Fruit fly (Drosophila melanogaster) whole organism: ENCODE measurements around the gene Atg13.

ENCODE experiments used
- CG8478 ChIP-seq: fragments of >200 bp; optimal IDR thresholded peaks from 2 replicates; lab custom pipeline; 2018; ENCODE audit warnings: inconsistent platforms
- Dll ChIP-seq: fragments of >200 bp; optimal IDR thresholded peaks from 2 replicates; lab custom pipeline; 2017
- EcR ChIP-seq, 2 experiments: fragments of >200 bp; optimal IDR thresholded peaks; 2 replicates each; lab custom pipeline; 2017; ENCODE audit warnings: missing biosample characterization in 2 of 2, missing genetic modification characterization in 2 of 2, missing genetic modification reagents in 2 of 2
- pan ChIP-seq: fragments of >200 bp; optimal IDR thresholded peaks from 2 replicates; lab custom pipeline; 2017
- psq ChIP-seq: fragments of >200 bp; optimal IDR thresholded peaks from 2 replicates; lab custom pipeline; 2017
- usp ChIP-seq: fragments of >200 bp; optimal IDR thresholded peaks from 2 replicates; lab custom pipeline; 2017; ENCODE audit warnings: missing biosample characterization, missing genetic modification characterization, mixed read lengths

Gene Atg13

DNA sequence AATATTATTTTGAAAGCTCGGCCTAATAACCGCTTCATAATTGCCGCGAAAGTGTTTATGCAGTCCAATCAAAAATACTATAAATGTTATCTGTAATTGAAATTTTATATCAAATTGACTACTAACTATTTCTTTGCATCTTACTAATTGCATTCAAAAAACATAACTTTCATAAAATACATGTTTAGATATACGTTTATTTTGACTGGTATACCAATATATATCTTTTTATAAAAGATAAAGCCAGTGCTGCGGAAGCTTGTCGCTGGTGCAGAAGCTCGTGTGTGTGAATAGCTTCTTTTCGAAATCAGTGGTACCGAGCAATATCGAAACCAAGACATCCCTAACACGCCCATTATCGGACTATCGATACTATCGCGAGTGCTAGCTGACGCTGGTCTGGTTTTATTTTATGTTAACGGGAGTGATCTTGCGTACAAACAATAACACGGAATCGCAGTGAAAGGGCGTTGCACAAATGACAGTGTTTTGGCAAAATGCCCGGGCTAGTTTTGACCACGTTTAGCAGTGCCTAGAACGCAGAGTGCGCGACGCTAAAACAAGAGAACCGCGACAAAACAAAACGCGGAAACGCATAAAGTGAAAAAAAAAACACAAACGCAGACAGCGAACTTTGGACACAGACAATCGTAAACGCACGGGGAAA, at the start of gene Atg13:
Gene Atg13, plus strand, starts transcription at position 367 of the 667 bp plus-strand sequence.
- TF ChIP-seq psq, result no peak
- TF ChIP-seq CG8478 (lab: Kevin White, UChicago), result no peak
- TF ChIP-seq EcR (GFP tag; optimal IDR thresholded peaks at IDR 0.05; lab: Kevin White, UChicago), result no peak
- TF ChIP-seq Dll (lab: Kevin White, UChicago), result no peak
- TF ChIP-seq usp (GFP tag; lab: Kevin White, UChicago), result no peak
- TF ChIP-seq pan (lab: Kevin White, UChicago), result no peak

DNA sequence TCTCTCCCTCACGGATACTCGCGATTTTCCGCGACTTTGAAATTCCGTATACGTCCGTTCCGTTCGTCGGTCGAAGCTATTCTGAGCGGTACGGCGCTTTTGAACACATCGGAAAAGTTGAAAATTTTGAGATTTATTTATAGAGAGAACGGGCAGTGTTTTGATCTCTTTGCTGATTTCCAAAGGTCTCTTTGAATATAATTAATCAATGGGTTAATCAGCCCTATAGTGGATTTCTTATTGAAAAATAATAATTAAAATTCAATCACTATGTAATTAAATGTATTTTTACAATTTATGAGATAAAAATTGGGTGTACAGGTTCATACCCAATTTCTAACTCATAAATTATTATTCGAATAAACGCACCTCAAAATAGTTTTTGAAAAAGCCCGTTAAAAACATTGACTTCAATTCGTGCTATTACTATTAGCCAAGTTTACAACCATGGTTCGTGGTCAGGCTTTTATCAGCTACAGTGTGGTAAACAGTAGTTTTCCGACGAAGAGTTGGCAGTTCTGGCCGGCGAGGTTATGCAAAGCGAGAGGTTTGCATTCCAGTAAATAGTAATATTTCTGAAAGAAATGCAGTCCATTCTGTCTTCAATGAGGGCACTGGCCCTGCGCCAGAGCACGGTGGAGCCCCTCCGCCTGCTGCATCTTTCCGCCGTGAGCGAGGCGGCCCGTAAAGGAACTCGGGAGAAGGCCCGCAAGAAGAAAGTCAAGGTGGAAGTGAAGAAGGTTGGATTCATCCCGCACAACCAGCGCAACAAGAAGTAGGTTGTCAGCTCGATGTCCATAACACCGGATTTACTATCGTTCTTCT, 48.5 kb upstream of the Atg13 start, which contains the start of the genes CG9626 and mRpL1:
Gene CG9626, minus strand, starts transcription at position 51 of the 825 bp plus-strand sequence.
Gene mRpL1, plus strand, starts transcription at position 513 of the 825 bp plus-strand sequence.
- TF ChIP-seq psq, result no peak
- TF ChIP-seq Dll (lab: Kevin White, UChicago), result no peak
- no peak for TF ChIP-seq pan (lab: Kevin White, UChicago)
- no peak for TF ChIP-seq EcR (GFP tag; optimal IDR thresholded peaks at IDR 0.05; lab: Kevin White, UChicago)
- no peak for TF ChIP-seq usp (GFP tag; lab: Kevin White, UChicago)
- TF ChIP-seq CG8478 (lab: Kevin White, UChicago), result no peak

DNA sequence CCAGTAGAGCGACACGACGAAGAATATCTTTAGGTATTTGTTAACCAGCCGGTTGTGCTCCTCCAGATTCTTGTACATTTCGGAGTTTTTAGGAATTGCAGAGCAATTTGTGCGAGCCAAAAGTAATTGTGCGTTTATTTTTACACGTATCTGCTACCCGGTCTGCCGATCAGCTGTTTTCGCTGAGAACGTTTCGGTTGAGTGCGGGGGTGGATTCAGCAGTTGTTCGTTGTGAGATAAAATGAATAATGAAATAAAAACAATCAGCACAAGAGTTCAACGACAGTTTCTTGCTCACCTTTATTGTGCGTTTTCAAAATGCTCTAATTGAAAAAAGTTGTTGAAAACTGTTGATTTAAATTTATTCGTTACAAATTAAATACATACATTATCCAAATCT, 45.8 kb upstream of the Atg13 start, which contains the start of gene nac:
Gene nac, minus strand, starts transcription at position 176 of the 400 bp plus-strand sequence.
- TF ChIP-seq Dll (lab: Kevin White, UChicago) (no peak), EcR (GFP tag; optimal IDR thresholded peaks at IDR 0.05; lab: Kevin White, UChicago) (no peak), pan (lab: Kevin White, UChicago) (no peak), usp (GFP tag; lab: Kevin White, UChicago) (no peak), CG8478 (lab: Kevin White, UChicago) (no peak), psq (no peak)

DNA sequence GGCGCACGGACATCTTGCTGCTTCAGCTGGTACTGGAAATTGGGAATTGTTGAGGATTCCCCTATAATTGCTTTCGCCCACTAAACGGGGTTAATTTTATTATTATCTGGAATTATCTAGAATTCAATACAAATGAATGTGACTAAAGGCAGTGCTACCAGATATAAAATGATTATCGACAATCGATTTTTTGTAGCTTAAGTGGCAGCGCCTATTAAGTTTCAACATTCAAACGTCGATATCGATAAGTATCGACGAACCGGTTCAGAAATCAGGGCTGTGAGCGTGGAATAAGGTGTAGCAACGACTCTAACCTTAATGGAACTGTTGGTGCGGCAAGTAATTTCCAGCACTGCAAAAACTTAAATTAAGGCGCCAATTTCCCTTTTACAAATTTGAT, 44.5 kb upstream of the Atg13 start, which contains the start of gene Sgt1:
Gene Sgt1, minus strand, starts transcription at position 165 of the 400 bp plus-strand sequence.
- TF ChIP-seq CG8478 (lab: Kevin White, UChicago) (no peak), EcR (GFP tag; optimal IDR thresholded peaks at IDR 0.05; lab: Kevin White, UChicago) (no peak), usp (GFP tag; lab: Kevin White, UChicago) (no peak), pan (lab: Kevin White, UChicago) (no peak), Dll (lab: Kevin White, UChicago) (no peak), psq (no peak)

DNA sequence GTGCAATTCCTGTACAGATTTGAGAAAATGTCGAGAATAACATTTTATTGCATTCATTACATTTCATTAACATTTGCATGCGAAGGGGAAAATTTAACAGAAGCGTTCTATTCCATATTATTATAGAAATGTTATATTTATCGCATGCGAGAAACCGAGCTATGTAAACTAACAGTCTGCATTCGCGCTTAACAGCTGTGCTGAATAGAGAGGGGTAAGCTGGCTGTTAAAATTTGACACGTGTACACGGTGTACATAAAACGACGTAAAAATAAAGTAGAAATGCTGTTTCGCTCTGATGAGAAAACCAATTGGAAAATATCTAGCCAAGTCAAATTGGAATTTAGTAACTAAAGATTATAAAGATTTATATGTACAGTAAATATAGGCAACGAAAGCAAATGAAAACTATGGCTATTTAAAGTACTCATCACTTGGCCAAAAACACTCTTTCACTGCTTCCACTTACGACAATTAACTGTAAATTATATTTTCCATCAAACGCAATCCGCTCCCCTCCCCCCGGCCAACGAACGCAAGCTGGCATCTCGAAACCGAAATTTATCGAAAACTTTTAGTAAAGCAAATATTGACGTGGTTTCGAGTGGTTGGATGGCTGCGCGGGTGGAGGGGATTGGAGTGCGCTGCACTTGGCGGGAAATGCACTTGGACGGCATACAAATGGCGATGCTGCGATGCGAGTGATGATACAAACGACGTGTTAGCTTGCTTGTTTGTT, 43.3 kb upstream of the Atg13 start:
- TF ChIP-seq pan (lab: Kevin White, UChicago) (no peak), EcR (GFP tag; optimal IDR thresholded peaks at IDR 0.05; lab: Kevin White, UChicago) (no peak), usp (GFP tag; lab: Kevin White, UChicago) (no peak), CG8478 (lab: Kevin White, UChicago) (no peak), psq (no peak), Dll (lab: Kevin White, UChicago) (no peak)

DNA sequence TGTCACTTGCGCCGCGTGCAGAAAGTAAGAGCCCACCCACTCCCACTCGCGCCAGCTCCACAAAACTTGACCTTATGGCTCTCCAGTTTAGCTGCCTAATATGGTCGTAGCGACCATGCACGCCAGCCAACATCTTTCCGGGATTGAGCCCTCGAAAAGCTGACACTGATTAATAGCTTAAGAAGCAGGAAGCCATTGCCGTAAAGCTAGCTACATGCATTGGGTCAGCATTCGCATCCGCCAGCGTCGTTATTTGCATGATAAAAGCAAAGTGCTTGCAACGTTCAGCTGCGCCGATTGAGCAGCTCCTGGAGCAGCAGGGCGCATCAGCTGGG, 42.7 kb upstream of the Atg13 start:
- TF ChIP-seq CG8478 (lab: Kevin White, UChicago), result no peak
- TF ChIP-seq EcR (GFP tag; optimal IDR thresholded peaks at IDR 0.05; lab: Kevin White, UChicago), result no peak
- TF ChIP-seq pan (lab: Kevin White, UChicago), result no peak
- no peak for TF ChIP-seq Dll (lab: Kevin White, UChicago)
- no peak for TF ChIP-seq psq

DNA sequence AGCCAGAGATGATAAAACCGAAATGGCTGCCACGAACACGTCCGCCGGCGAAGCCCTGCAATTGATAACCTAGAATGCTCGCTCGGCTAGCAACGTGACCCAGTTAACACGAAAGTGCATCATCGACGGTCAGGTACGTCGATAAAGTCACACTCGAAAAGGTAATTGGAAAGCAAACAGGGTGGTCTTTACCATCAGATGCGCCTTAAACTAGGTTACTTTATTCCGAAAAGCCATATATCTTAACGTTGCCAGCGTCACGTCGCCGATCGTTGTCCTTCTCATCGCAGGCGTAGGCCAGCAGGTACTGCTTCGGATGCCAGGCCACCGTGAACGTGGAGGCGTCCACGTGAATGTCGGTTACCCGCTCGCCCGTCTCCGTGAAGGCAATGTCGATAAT, 42.3 kb upstream of the Atg13 start:
- TF ChIP-seq pan (lab: Kevin White, UChicago), result no peak
- no peak for TF ChIP-seq CG8478 (lab: Kevin White, UChicago)
- TF ChIP-seq usp (GFP tag; lab: Kevin White, UChicago), result no peak
- no peak for TF ChIP-seq EcR (GFP tag; optimal IDR thresholded peaks at IDR 0.05; lab: Kevin White, UChicago)
- TF ChIP-seq psq, result no peak
- TF ChIP-seq Dll (lab: Kevin White, UChicago), result no peak

DNA sequence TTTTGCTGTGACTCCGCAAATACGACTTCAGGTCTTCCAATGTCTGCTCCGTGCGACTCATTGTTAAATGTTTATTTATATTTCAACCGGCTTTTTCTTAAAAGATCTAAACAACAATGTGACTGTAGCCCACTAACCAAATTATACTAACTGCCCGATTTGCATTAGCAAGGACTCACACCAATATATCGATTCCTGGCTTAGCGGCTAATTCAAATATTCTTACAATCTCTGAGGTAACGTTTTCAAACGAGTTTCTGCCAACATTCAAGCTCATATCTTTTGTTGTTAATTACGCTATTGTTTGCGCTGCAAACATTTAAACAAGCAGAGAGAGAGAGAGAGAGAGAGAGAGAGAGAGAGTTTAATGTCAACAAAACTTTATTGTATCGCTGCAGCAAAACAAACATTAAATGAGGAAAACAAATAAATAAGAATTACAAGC, 41.1 kb upstream of the Atg13 start, which contains the start of gene tex:
Gene tex, minus strand, starts transcription at position 131 of the 445 bp plus-strand sequence.
- TF ChIP-seq CG8478 (lab: Kevin White, UChicago), result no peak
- no peak for TF ChIP-seq EcR (GFP tag; optimal IDR thresholded peaks at IDR 0.05; lab: Kevin White, UChicago)
- no peak for TF ChIP-seq usp (GFP tag; lab: Kevin White, UChicago)
- TF ChIP-seq Dll (lab: Kevin White, UChicago), result no peak
- no peak for TF ChIP-seq pan (lab: Kevin White, UChicago)
- TF ChIP-seq psq, result no peak

DNA sequence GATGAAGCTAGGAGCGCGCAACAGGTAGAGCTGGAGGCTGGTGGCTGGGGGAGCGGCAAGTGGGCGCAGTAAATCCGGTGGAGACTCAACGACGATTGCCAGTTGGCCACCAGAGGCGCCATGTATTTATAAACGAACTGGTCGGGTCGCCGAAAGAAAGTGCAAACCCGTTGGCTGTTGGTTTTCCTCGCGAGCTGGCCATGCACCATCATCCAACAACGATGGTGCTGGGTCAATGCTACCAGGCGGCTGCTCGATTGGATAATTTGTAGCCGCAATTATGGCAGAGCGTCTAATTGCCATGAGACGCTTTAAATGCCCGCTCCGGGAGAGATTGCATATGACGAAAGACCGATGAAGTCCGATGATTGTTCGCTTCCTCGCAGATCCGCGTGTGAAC, 38.9 kb upstream of the Atg13 start, which contains the start of gene CG11693:
Gene CG11693, minus strand, starts transcription at position 101 of the 400 bp plus-strand sequence.
- TF ChIP-seq pan (lab: Kevin White, UChicago) (no peak), CG8478 (lab: Kevin White, UChicago) (no peak), Dll (lab: Kevin White, UChicago) (no peak), EcR (GFP tag; optimal IDR thresholded peaks at IDR 0.05; lab: Kevin White, UChicago) (no peak), usp (GFP tag; lab: Kevin White, UChicago) (no peak), psq (no peak)

DNA sequence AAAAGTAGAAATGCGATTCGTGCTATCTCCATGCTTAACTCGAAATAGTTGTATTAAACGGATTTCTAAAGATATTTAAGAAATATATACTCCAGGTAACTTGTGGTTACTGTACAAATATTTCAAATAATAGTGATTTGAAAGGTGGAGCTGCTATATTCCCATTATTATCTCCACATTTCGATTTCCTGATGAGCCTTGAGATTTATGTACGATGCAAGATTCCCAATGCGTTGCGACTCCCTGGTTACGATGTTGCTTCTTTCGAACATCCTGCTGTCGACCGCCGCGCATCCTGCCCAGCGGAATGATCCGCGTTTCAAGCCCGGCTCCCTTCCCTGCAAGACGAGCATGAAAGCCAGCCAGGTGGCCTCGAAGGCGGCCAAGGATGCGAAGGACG, 37.6 kb upstream of the Atg13 start, which contains the start of the genes CG11694 and CG11698:
Gene CG11694, minus strand, starts transcription at position 101 of the 400 bp plus-strand sequence.
Gene CG11698, plus strand, starts transcription at position 152 of the 400 bp plus-strand sequence.
- TF ChIP-seq usp (GFP tag; lab: Kevin White, UChicago) (no peak), EcR (GFP tag; optimal IDR thresholded peaks at IDR 0.05; lab: Kevin White, UChicago) (no peak), psq (no peak), Dll (lab: Kevin White, UChicago) (no peak), CG8478 (lab: Kevin White, UChicago) (no peak), pan (lab: Kevin White, UChicago) (no peak)
